Worm (Caenorhabditis elegans): Measurements from ENCODE around the gene alh-10.

- TF ChIP-seq nhr-76 (tag; optimal IDR thresholded peaks at IDR 0.05) = no peak
- TF ChIP-seq lin-13 (tag; optimal IDR thresholded peaks at IDR 0.05) = no peak
- no peak for TF ChIP-seq ces-1 (GFP tag; optimal IDR thresholded peaks at IDR 0.05)
- TF ChIP-seq nhr-237 (tag; optimal IDR thresholded peaks at IDR 0.05) = no peak
- TF ChIP-seq nhr-28 (tag; optimal IDR thresholded peaks at IDR 0.05) = no peak
- TF ChIP-seq unc-39 (tag; optimal IDR thresholded peaks at IDR 0.05) = no peak
- no peak for TF ChIP-seq M03D4.4 (tag; optimal IDR thresholded peaks at IDR 0.05)
- TF ChIP-seq elt-1 (tag; optimal IDR thresholded peaks at IDR 0.05; ENCODE audit: borderline replicate concordance, insufficient read depth) = no peak
- no peak for TF ChIP-seq mab-5 (tag; optimal IDR thresholded peaks at IDR 0.05)
- no peak for TF ChIP-seq elt-3 (tag; optimal IDR thresholded peaks at IDR 0.05)
Observed at ce11 chrX:7153460-7153859, 10.0 kb upstream of the alh-10 start.
